Worm (Caenorhabditis elegans) whole organism, L2 larva: Measurements from ENCODE around the gene pho-8.

Experiments used
- lin-13 ChIP-seq: fragments of 150-350 bp; optimal IDR thresholded peaks from 2 replicates; lab custom pipeline; 2014; ENCODE audit warnings: missing biosample characterization, missing genetic modification reagents, missing genetic modification characterization
- nhr-11 ChIP-seq: fragments of 150-350 bp; optimal IDR thresholded peaks from 2 replicates; lab custom pipeline; 2014; ENCODE audit warnings: missing biosample characterization, missing genetic modification characterization
- ztf-11 ChIP-seq: sonication (generic microtip); optimal IDR thresholded peaks from 2 replicates; lab custom pipeline; 2017; ENCODE audit warnings: missing biosample characterization, missing genetic modification characterization

DNA sequence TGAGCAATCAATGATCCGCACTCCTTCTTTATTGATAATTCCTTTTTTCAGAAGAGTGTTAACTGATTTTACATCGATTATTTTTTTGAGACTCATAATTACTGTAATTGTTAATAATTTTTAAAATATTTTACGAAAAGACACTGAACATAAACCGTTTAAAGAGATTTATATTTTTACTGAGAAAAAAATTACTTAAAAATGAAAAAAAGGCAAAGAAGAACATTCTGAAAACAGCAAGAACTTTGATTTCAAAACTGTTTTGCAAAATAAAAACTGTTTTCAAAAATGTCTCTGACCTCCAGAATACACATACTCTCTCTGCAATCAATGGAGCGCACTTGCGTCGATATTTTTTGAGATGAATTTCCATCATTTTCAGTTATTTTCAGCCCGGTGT is 6.5 kb upstream of the pho-8 start, which contains the start of the genes mpst-1 and D2023.6:
- no peak for TF ChIP-seq nhr-11 (tag; lab: Kevin White, UChicago)
- TF ChIP-seq ztf-11 (tag; lab: Kevin White, UChicago): no peak
- no peak for TF ChIP-seq lin-13 (GFP tag; lab: Kevin White, UChicago)
